Worm (Caenorhabditis elegans) whole organism, mixed stage, embryonic: Measurements from ENCODE around the gene Y22D7AL.10.

Experiments used
- M03D4.4 ChIP-seq: sonication (generic microtip); optimal IDR thresholded peaks from 2 replicates; lab custom pipeline; 2017; ENCODE audit warnings: mild to moderate bottlenecking, missing genetic modification characterization, missing compliant biosample characterization
- bed-3 ChIP-seq: fragments of 200-800 bp; sonication (Bioruptor generic); optimal IDR thresholded peaks from 3 replicates; lab custom pipeline; 2018; ENCODE audit warnings: mild to moderate bottlenecking, missing genetic modification characterization, moderate library complexity, missing compliant biosample characterization
- blmp-1 ChIP-seq: fragments of 150-350 bp; optimal IDR thresholded peaks from 2 replicates; lab custom pipeline; 2014; ENCODE audit warnings: missing biosample characterization, missing genetic modification characterization
- ceh-39 ChIP-seq: fragments of 150-350 bp; optimal IDR thresholded peaks from 2 replicates; lab custom pipeline; 2014; ENCODE audit warnings: missing biosample characterization, missing genetic modification characterization
- ceh-43 ChIP-seq: fragments of 200-800 bp; sonication (Bioruptor generic); optimal IDR thresholded peaks from 2 replicates; lab custom pipeline; 2018; ENCODE audit warnings: mild to moderate bottlenecking, missing genetic modification characterization, moderate library complexity, missing compliant biosample characterization
- ceh-83 ChIP-seq: fragments of 200-800 bp; sonication (Bioruptor generic); optimal IDR thresholded peaks from 2 replicates; lab custom pipeline; 2018; ENCODE audit warnings: mild to moderate bottlenecking, missing genetic modification characterization, missing compliant biosample characterization
- ces-1 ChIP-seq: fragments of 150-350 bp; optimal IDR thresholded peaks from 2 replicates; lab custom pipeline; 2014; ENCODE audit warnings: missing biosample characterization, missing genetic modification reagents, missing genetic modification characterization
- cnd-1 ChIP-seq: fragments of 200-800 bp; sonication (Bioruptor generic); optimal IDR thresholded peaks from 2 replicates; lab custom pipeline; 2018; ENCODE audit warnings: mild to moderate bottlenecking, missing genetic modification characterization, missing compliant biosample characterization
- drap-1 ChIP-seq: fragments of 200-800 bp; sonication (Bioruptor generic); optimal IDR thresholded peaks from 3 replicates; lab custom pipeline; 2018; ENCODE audit warnings: mild to moderate bottlenecking, missing genetic modification characterization, missing compliant biosample characterization
- elt-1 ChIP-seq: sonication (generic microtip); optimal IDR thresholded peaks from 2 replicates; lab custom pipeline; 2017; ENCODE audit warnings: missing genetic modification characterization, mild to moderate bottlenecking, missing compliant biosample characterization, antibody characterized with exemption, moderate library complexity, borderline replicate concordance; ENCODE audit not compliant: insufficient read depth
- elt-3 ChIP-seq: fragments of 150-350 bp; optimal IDR thresholded peaks from 2 replicates; lab custom pipeline; 2014; ENCODE audit warnings: missing biosample characterization, missing genetic modification characterization
- flh-1 ChIP-seq: fragments of 200-800 bp; sonication (Bioruptor generic); optimal IDR thresholded peaks from 2 replicates; lab custom pipeline; 2018; ENCODE audit warnings: mild to moderate bottlenecking, missing genetic modification characterization, moderate library complexity, missing compliant biosample characterization
- ham-2 ChIP-seq: fragments of 200-800 bp; sonication (Bioruptor generic); optimal IDR thresholded peaks from 2 replicates; lab custom pipeline; 2018; ENCODE audit warnings: mild to moderate bottlenecking, missing genetic modification characterization, missing compliant biosample characterization
- hlh-1 ChIP-seq: fragments of 150-350 bp; optimal IDR thresholded peaks from 2 replicates; lab custom pipeline; 2014; ENCODE audit warnings: missing biosample characterization, missing genetic modification reagents, missing genetic modification characterization
- lin-13 ChIP-seq: fragments of 150-350 bp; optimal IDR thresholded peaks from 2 replicates; lab custom pipeline; 2014; ENCODE audit warnings: missing biosample characterization, missing genetic modification characterization
- lin-32 ChIP-seq: fragments of 200-800 bp; sonication (Bioruptor generic); optimal IDR thresholded peaks from 2 replicates; lab custom pipeline; 2018; ENCODE audit warnings: mild to moderate bottlenecking, missing genetic modification characterization, missing compliant biosample characterization
- lsy-2 ChIP-seq: fragments of 150-350 bp; optimal IDR thresholded peaks from 2 replicates; lab custom pipeline; 2014; ENCODE audit warnings: missing biosample characterization, missing genetic modification characterization
- mab-5 ChIP-seq: fragments of 150-350 bp; optimal IDR thresholded peaks from 2 replicates; lab custom pipeline; 2014; ENCODE audit warnings: missing biosample characterization, missing genetic modification characterization
- mep-1 ChIP-seq: fragments of 150-350 bp; optimal IDR thresholded peaks from 2 replicates; lab custom pipeline; 2017; ENCODE audit warnings: missing biosample characterization, missing genetic modification reagents, missing genetic modification characterization, inconsistent platforms
- mls-2 ChIP-seq: sonication (generic microtip); optimal IDR thresholded peaks from 2 replicates; lab custom pipeline; 2016; ENCODE audit warnings: mild to moderate bottlenecking, missing genetic modification characterization, moderate library complexity, missing compliant biosample characterization
- nhr-12 ChIP-seq: fragments of 150-350 bp; optimal IDR thresholded peaks from 2 replicates; lab custom pipeline; 2014; ENCODE audit warnings: missing biosample characterization, missing genetic modification characterization
- nhr-2 ChIP-seq: fragments of 150-350 bp; optimal IDR thresholded peaks from 2 replicates; lab custom pipeline; 2014; ENCODE audit warnings: missing biosample characterization, missing genetic modification characterization
- nhr-237 ChIP-seq: fragments of 150-350 bp; optimal IDR thresholded peaks from 2 replicates; lab custom pipeline; 2014; ENCODE audit warnings: missing biosample characterization, missing genetic modification characterization
- nhr-28 ChIP-seq: fragments of 150-350 bp; optimal IDR thresholded peaks from 2 replicates; lab custom pipeline; 2014; ENCODE audit warnings: missing biosample characterization, missing genetic modification characterization
- nhr-76 ChIP-seq: sonication (generic microtip); optimal IDR thresholded peaks from 2 replicates; lab custom pipeline; 2017; ENCODE audit warnings: missing biosample characterization, missing genetic modification characterization
- pha-4 ChIP-seq: fragments of 150-350 bp; optimal IDR thresholded peaks from 2 replicates; lab custom pipeline; 2018; ENCODE audit warnings: missing biosample characterization, missing genetic modification reagents, missing genetic modification characterization
- sem-2 ChIP-seq: fragments of 200-800 bp; sonication (Bioruptor generic); optimal IDR thresholded peaks from 2 replicates; lab custom pipeline; 2018; ENCODE audit warnings: mild to moderate bottlenecking, missing genetic modification characterization, missing compliant biosample characterization
- snpc-4 ChIP-seq: fragments of 150-350 bp; optimal IDR thresholded peaks from 2 replicates; lab custom pipeline; 2014; ENCODE audit warnings: missing biosample characterization, missing genetic modification characterization
- sptf-1 ChIP-seq: sonication (generic microtip); optimal IDR thresholded peaks from 2 replicates; lab custom pipeline; 2017; ENCODE audit warnings: mild to moderate bottlenecking, missing genetic modification characterization, moderate library complexity, missing compliant biosample characterization
- tbx-8 ChIP-seq: fragments of 200-800 bp; sonication (Bioruptor generic); optimal IDR thresholded peaks from 2 replicates; lab custom pipeline; 2018; ENCODE audit warnings: mild to moderate bottlenecking, missing genetic modification characterization, moderate library complexity, missing compliant biosample characterization
- unc-120 ChIP-seq: sonication (generic microtip); optimal IDR thresholded peaks from 2 replicates; lab custom pipeline; 2017; ENCODE audit warnings: missing genetic modification characterization, missing compliant biosample characterization; ENCODE audit not compliant: poor library complexity, severe bottlenecking
- unc-39 ChIP-seq: fragments of 150-350 bp; optimal IDR thresholded peaks from 2 replicates; lab custom pipeline; 2014; ENCODE audit warnings: missing biosample characterization, missing genetic modification characterization
- unc-62 ChIP-seq: fragments of 150-350 bp; optimal IDR thresholded peaks from 2 replicates; lab custom pipeline; 2014; ENCODE audit warnings: missing biosample characterization, missing genetic modification reagents, missing genetic modification characterization
- zip-8 ChIP-seq: fragments of 150-350 bp; optimal IDR thresholded peaks from 2 replicates; lab custom pipeline; 2014; ENCODE audit warnings: missing biosample characterization, missing genetic modification characterization
- ztf-11 ChIP-seq: fragments of 150-350 bp; optimal IDR thresholded peaks from 2 replicates; lab custom pipeline; 2014; ENCODE audit warnings: missing biosample characterization, missing genetic modification characterization

Y22D7AL.10 gene

ce11 chrIII:1618915-1619314 lies at the start of gene Y22D7AL.10:
Y22D7AL.10 (minus strand) TSS chrIII:1618929.
- TF ChIP-seq cnd-1 (tag; lab: Kevin White, UChicago) (peak; percentile 84), mls-2 (peak; percentile 92), blmp-1 (tag; lab: Kevin White, UChicago) (peak; percentile 85), M03D4.4 (tag; lab: Kevin White, UChicago) (peak; percentile 90), unc-120 (tag; lab: Kevin White, UChicago) (peak; percentile 88), ceh-83 (GFP tag; lab: Kevin White, UChicago) (peak; percentile 84), nhr-76 (peak; percentile 74), sem-2 (GFP tag; lab: Kevin White, UChicago) (peak; percentile 65), mep-1 (tag; lab: Kevin White, UChicago) (peak; percentile 97), unc-62 (peak; percentile 49), sptf-1 (tag; lab: Kevin White, UChicago) (peak; percentile 96), tbx-8 (GFP tag; lab: Kevin White, UChicago) (peak; percentile 80), ces-1 (peak; percentile 90), ham-2 (GFP tag; lab: Kevin White, UChicago) (peak; percentile 80), mab-5 (tag; lab: Kevin White, UChicago) (peak; percentile 88), snpc-4 (tag; lab: Kevin White, UChicago) (no peak), drap-1 (GFP tag; lab: Kevin White, UChicago) (peak; percentile 89), ceh-43 (peak; percentile 87), lin-13 (tag; lab: Kevin White, UChicago) (peak; percentile 99), nhr-2 (tag; lab: Kevin White, UChicago) (peak; percentile 61), unc-39 (tag; lab: Kevin White, UChicago) (peak; percentile 7), nhr-12 (tag; lab: Kevin White, UChicago) (peak; percentile 81), zip-8 (no peak), lsy-2 (tag; lab: Kevin White, UChicago) (peak; percentile 94), bed-3 (GFP tag; lab: Kevin White, UChicago) (peak; percentile 77), hlh-1 (tag; lab: Kevin White, UChicago) (peak; percentile 63), flh-1 (peak; percentile 30), elt-1 (tag; lab: Kevin White, UChicago) (peak; percentile 62), elt-3 (no peak), nhr-28 (tag; lab: Kevin White, UChicago) (no peak), nhr-237 (tag; lab: Kevin White, UChicago) (peak; percentile 93), ztf-11 (tag; lab: Kevin White, UChicago) (peak; percentile 90), lin-32 (GFP tag; lab: Kevin White, UChicago) (peak; percentile 13), pha-4 (peak; percentile 91), ceh-39 (peak; percentile 88)
- TF ChIP-seq, all 35 proteins: peak for 31

- TF ChIP-seq blmp-1 (tag; lab: Kevin White, UChicago) (no peak), elt-3 (no peak), ceh-43 (no peak)
- TF ChIP-seq, all 35 proteins: peak for 0
Measured at ce11 chrIII:1668519-1668918, 49.8 kb upstream of the Y22D7AL.10 start, which contains the start of gene glb-30. glb-30 (minus strand) TSS chrIII:1668619.

ce11 chrIII:1666893-1667292 lies 48.2 kb upstream of the Y22D7AL.10 start:
- TF ChIP-seq drap-1 (GFP tag; lab: Kevin White, UChicago) (no peak), flh-1 (no peak)

- TF ChIP-seq blmp-1 (tag; lab: Kevin White, UChicago) = no peak
- TF ChIP-seq zip-8 = peak; percentile 40
Measured at ce11 chrIII:1665799-1666308, 47.1 kb upstream of the Y22D7AL.10 start, which contains the start of gene Y22D7AR.3. Y22D7AR.3 (minus strand) TSS chrIII:1665849.
